Worm (Caenorhabditis elegans) whole organism, L2 larva: ENCODE results near the gene prp-6.
"Not testable (repeated sequence)": the region's sequence is repeated elsewhere in the genome, so short reads cannot be mapped to it uniquely, and the experiment has no call there.

Source experiments
- C34F6.9 ChIP-seq: fragments of 150-350 bp; optimal IDR thresholded peaks from 2 replicates; lab custom pipeline; 2014; ENCODE audit warnings: missing biosample characterization, missing genetic modification characterization
- R02D3.7 ChIP-seq: fragments of 150-350 bp; optimal IDR thresholded peaks from 2 replicates; lab custom pipeline; 2014; ENCODE audit warnings: missing biosample characterization, missing genetic modification characterization
- ZK546.5 ChIP-seq: sonication (generic microtip); optimal IDR thresholded peaks from 2 replicates; lab custom pipeline; 2017; ENCODE audit warnings: missing biosample characterization, missing genetic modification characterization
- aly-2 ChIP-seq: fragments of 150-350 bp; optimal IDR thresholded peaks from 2 replicates; lab custom pipeline; 2014; ENCODE audit warnings: missing biosample characterization, missing genetic modification characterization
- ceh-82 ChIP-seq: fragments of 150-350 bp; optimal IDR thresholded peaks from 2 replicates; lab custom pipeline; 2014; ENCODE audit warnings: missing biosample characterization, missing genetic modification characterization
- crh-2 ChIP-seq: sonication (generic microtip); optimal IDR thresholded peaks from 2 replicates; lab custom pipeline; 2017; ENCODE audit warnings: missing biosample characterization, missing genetic modification characterization
- fos-1 ChIP-seq: fragments of 150-350 bp; optimal IDR thresholded peaks from 2 replicates; lab custom pipeline; 2014; ENCODE audit warnings: missing biosample characterization, missing genetic modification characterization
- gmeb-1 ChIP-seq: fragments of 150-350 bp; optimal IDR thresholded peaks from 2 replicates; lab custom pipeline; 2014; ENCODE audit warnings: missing biosample characterization, missing genetic modification characterization
- lin-13 ChIP-seq: fragments of 150-350 bp; optimal IDR thresholded peaks from 2 replicates; lab custom pipeline; 2014; ENCODE audit warnings: missing biosample characterization, missing genetic modification reagents, missing genetic modification characterization
- lin-39 ChIP-seq: fragments of 150-350 bp; optimal IDR thresholded peaks from 2 replicates; lab custom pipeline; 2014; ENCODE audit warnings: missing biosample characterization, missing genetic modification reagents, missing genetic modification characterization
- lsy-2 ChIP-seq, 2 experiments: fragments of 150-350 bp in 1 of 2; sonication (generic microtip) in 1 of 2; optimal IDR thresholded peaks; 2 replicates each; lab custom pipeline; 2014 to 2017; ENCODE audit warnings: missing biosample characterization in 2 of 2, missing genetic modification characterization in 2 of 2
- nhr-10 ChIP-seq: sonication (generic microtip); optimal IDR thresholded peaks from 2 replicates; lab custom pipeline; 2017; ENCODE audit warnings: missing biosample characterization, missing genetic modification characterization
- nhr-11 ChIP-seq: fragments of 150-350 bp; optimal IDR thresholded peaks from 2 replicates; lab custom pipeline; 2014; ENCODE audit warnings: missing biosample characterization, missing genetic modification characterization
- nhr-12 ChIP-seq: fragments of 150-350 bp; optimal IDR thresholded peaks from 2 replicates; lab custom pipeline; 2014; ENCODE audit warnings: missing biosample characterization, missing genetic modification characterization
- nhr-21 ChIP-seq: fragments of 150-350 bp; optimal IDR thresholded peaks from 2 replicates; lab custom pipeline; 2014; ENCODE audit warnings: missing biosample characterization, missing genetic modification characterization
- nhr-23 ChIP-seq: fragments of 150-350 bp; optimal IDR thresholded peaks from 2 replicates; lab custom pipeline; 2014; ENCODE audit warnings: missing biosample characterization, missing genetic modification reagents, missing genetic modification characterization
- nhr-237 ChIP-seq: fragments of 150-350 bp; optimal IDR thresholded peaks from 2 replicates; lab custom pipeline; 2014; ENCODE audit warnings: missing biosample characterization, missing genetic modification characterization
- nhr-25 ChIP-seq: fragments of 150-350 bp; sonication (generic microtip); optimal IDR thresholded peaks from 3 replicates; lab custom pipeline; 2014; ENCODE audit warnings: missing biosample characterization, missing genetic modification characterization
- nhr-6 ChIP-seq: fragments of 150-350 bp; optimal IDR thresholded peaks from 2 replicates; lab custom pipeline; 2014; ENCODE audit warnings: missing biosample characterization, missing genetic modification characterization
- peb-1 ChIP-seq: fragments of 150-350 bp; optimal IDR thresholded peaks from 2 replicates; lab custom pipeline; 2014; ENCODE audit warnings: missing biosample characterization, missing genetic modification characterization
- sma-3 ChIP-seq: sonication (generic microtip); optimal IDR thresholded peaks from 2 replicates; lab custom pipeline; 2016; ENCODE audit warnings: missing genetic modification reagents, missing genetic modification characterization, missing compliant biosample characterization
- snpc-4 ChIP-seq: fragments of 150-350 bp; optimal IDR thresholded peaks from 2 replicates; lab custom pipeline; 2014; ENCODE audit warnings: missing biosample characterization, missing genetic modification characterization
- unc-39 ChIP-seq: fragments of 150-350 bp; optimal IDR thresholded peaks from 2 replicates; lab custom pipeline; 2014; ENCODE audit warnings: missing biosample characterization, missing genetic modification characterization
- unc-55 ChIP-seq: fragments of 150-350 bp; sonication (generic microtip); optimal IDR thresholded peaks from 3 replicates; lab custom pipeline; 2014; ENCODE audit warnings: missing biosample characterization, missing genetic modification reagents, missing genetic modification characterization
- unc-62 ChIP-seq: fragments of 150-350 bp; optimal IDR thresholded peaks from 2 replicates; lab custom pipeline; 2014; ENCODE audit warnings: missing biosample characterization, missing genetic modification reagents, missing genetic modification characterization
- ztf-1 ChIP-seq: fragments of 200-800 bp; sonication (Bioruptor generic); conservative IDR thresholded peaks from 2 replicates; pipeline ENCODE4 v1.3.6; 2022; ENCODE audit warnings: missing genetic modification characterization, missing compliant biosample characterization
- ztf-4 ChIP-seq: fragments of 150-350 bp; optimal IDR thresholded peaks from 2 replicates; lab custom pipeline; 2014; ENCODE audit warnings: missing biosample characterization, missing genetic modification characterization

prp-6 gene

ce11 chrV:17982935-17983334, 39.3 kb upstream of the prp-6 start:
- no peak for TF ChIP-seq snpc-4 (tag; lab: Kevin White, UChicago)
- peak in 1 of 2 experiments; percentile 53 for TF ChIP-seq lsy-2 (tag; optimal IDR thresholded peaks at IDR 0.05; lab: Kevin White, UChicago)
- TF ChIP-seq nhr-237 (tag; lab: Kevin White, UChicago), result no peak

ce11 chrV:17985960-17986359, 36.3 kb upstream of the prp-6 start, which contains the start of gene Y59A8B.21:
Gene Y59A8B.21 (plus strand): TSS chrV:17986260.
- TF ChIP-seq unc-62 (no peak), nhr-23 (tag; lab: Kevin White, UChicago) (no peak), nhr-25 (tag; lab: Kevin White, UChicago) (no peak), lin-39 (tag; lab: Kevin White, UChicago) (no peak), lin-13 (GFP tag; lab: Kevin White, UChicago) (no peak), nhr-11 (no peak), ztf-4 (tag; lab: Kevin White, UChicago) (no peak), nhr-237 (tag; lab: Kevin White, UChicago) (no peak), aly-2 (tag; lab: Kevin White, UChicago) (no peak)

- no peak for TF ChIP-seq fos-1
- no peak for TF ChIP-seq lsy-2 (tag; optimal IDR thresholded peaks at IDR 0.05; lab: Kevin White, UChicago)
- no peak for TF ChIP-seq ceh-82 (tag; lab: Kevin White, UChicago)
- no peak for TF ChIP-seq sma-3 (GFP tag; lab: Kevin White, UChicago)
- TF ChIP-seq unc-55, result no peak
- TF ChIP-seq gmeb-1 (tag; lab: Kevin White, UChicago), result no peak
- TF ChIP-seq C34F6.9 (tag; lab: Kevin White, UChicago), result no peak
- TF ChIP-seq nhr-10 (tag; lab: Kevin White, UChicago), result no peak
- no peak for TF ChIP-seq unc-39 (tag; lab: Kevin White, UChicago)
- no peak for TF ChIP-seq ZK546.5 (tag; lab: Kevin White, UChicago)
- TF ChIP-seq, all 48 proteins: peak for 0
These were observed 21.0 kb upstream of the prp-6 start, which contains the start of gene lon-8 for ce11 chrV:18001268-18001667. Gene lon-8 (minus strand): TSS chrV:18001368.

DNA sequence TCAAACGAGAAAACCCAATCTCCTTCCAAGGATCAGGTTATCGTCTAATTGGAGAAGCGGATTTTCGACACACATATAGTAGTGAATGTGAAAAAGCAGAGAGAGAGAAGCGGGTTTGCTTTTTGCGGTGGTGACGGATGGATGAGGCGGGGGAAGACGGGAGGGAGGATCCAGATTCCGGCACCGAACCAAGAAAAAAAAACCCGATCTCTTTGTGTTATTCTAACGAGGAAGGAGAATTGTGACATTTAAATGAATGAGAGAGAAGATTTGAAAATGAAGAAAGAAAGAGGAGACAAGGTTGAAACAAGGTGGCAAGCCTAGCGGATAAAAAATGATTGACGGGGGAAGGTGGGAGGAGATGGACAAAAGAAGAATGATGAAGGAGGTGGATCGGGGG, 18.4 kb upstream of the prp-6 start:
- peak; percentile 47 for TF ChIP-seq nhr-25 (tag; lab: Kevin White, UChicago)
- peak; percentile 58 for TF ChIP-seq nhr-21 (tag; lab: Kevin White, UChicago)
- no peak for TF ChIP-seq nhr-12 (tag; lab: Kevin White, UChicago)
- TF ChIP-seq ztf-1 (GFP tag; lab: Robert Waterston, UW), result no peak

DNA sequence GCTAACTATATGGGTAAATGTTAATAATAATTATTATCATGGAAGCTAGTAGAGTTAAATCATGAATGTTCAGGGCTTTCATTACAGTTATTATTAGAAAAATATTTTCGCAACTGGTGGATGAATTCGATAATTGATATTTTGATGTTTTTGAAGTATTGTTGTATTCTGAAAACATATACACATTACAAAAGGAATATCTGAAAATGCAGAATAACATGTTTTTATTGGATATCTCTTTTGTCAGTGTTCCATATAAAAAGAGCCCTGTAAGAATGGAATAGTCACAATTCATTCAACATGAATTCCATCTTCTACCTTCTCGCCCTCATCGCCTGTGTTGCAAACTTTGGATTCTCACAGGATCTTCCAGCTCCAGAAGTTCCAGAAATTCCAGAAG, 15.3 kb upstream of the prp-6 start, which contains the start of gene Y59A8B.19:
TSS of gene Y59A8B.19 (plus strand) at position 301 of the 400 bp plus-strand sequence.
- TF ChIP-seq nhr-12, nhr-21, nhr-6 (tag; lab: Kevin White, UChicago): not testable (repeated sequence)

DNA sequence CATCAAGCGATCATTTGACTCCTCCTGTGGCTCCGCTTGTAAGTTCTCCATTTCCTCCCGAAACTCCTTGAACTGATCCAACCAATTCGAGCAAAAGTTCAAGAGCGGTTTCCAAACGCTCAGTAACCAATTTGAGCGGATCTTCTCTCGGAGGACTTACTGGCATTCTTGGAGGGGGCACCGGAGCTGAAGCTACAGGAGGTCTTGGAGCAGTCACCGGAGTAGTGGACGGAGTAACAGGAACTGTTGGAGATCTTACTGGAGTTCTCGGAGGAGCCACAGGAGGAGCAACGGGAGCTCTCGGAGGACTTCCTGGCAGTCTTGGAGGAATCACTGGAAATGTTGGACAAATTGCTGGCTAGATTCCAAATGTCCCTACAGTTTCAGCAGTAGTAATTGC, 13.6 kb upstream of the prp-6 start:
- no peak for TF ChIP-seq ceh-82 (tag; lab: Kevin White, UChicago)
- no peak for TF ChIP-seq gmeb-1 (tag; lab: Kevin White, UChicago)
- no peak for TF ChIP-seq crh-2 (tag; lab: Kevin White, UChicago)
- TF ChIP-seq, all 48 proteins: peak for 0

DNA sequence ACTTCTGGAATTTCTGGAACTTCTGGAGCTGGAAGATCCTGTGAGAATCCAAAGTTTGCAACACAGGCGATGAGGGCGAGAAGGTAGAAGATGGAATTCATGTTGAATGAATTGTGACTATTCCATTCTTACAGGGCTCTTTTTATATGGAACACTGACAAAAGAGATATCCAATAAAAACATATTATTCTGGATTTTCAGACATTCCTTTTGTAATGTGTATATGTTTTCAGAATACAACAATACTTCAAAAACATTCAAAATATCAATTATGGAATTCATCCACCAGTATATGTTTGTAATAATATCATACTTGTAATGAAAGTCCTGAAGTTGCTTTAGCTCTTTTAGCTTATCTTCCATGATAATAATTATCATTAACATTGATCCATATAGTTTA, 11.5 kb upstream of the prp-6 start, which contains the start of gene Y59A8B.26:
TSS of gene Y59A8B.26 (minus strand) at position 101 of the 400 bp plus-strand sequence.
- not testable (repeated sequence) for TF ChIP-seq aly-2, R02D3.7, peb-1 (tag; lab: Kevin White, UChicago)

- TF ChIP-seq gmeb-1 (tag; lab: Kevin White, UChicago), result no peak
- TF ChIP-seq, all 48 proteins: peak for 0
These were observed 8.2 kb upstream of the prp-6 start, which contains the start of gene srh-133 for ce11 chrV:18014116-18014515. Gene srh-133 (minus strand): TSS chrV:18014216.
